Fruit fly (Drosophila melanogaster) whole organism, pupa: Measurements from ENCODE around the gene CG12592.

Experiments
- CG14655 ChIP-seq: fragments of 200-800 bp; sonication (Bioruptor generic); optimal IDR thresholded peaks from 3 replicates; lab custom pipeline; 2017; ENCODE audit warnings: mild to moderate bottlenecking, missing biosample characterization, missing genetic modification reagents, missing genetic modification characterization
- CG34367 ChIP-seq: fragments of 200-800 bp; sonication (Bioruptor generic); optimal IDR thresholded peaks from 2 replicates; lab custom pipeline; 2018; ENCODE audit warnings: missing biosample characterization, mild to moderate bottlenecking, missing genetic modification characterization
- D1 ChIP-seq: fragments of 200-800 bp; sonication (Bioruptor generic); optimal IDR thresholded peaks from 2 replicates; lab custom pipeline; 2018; ENCODE audit warnings: missing biosample characterization, mild to moderate bottlenecking, missing genetic modification characterization, moderate library complexity
- fd96Ca ChIP-seq: fragments of 200-800 bp; sonication (Bioruptor generic); IDR thresholded peaks from 3 replicates; pipeline ENCODE4 v1.3.6; 2022; ENCODE audit warnings: missing biosample characterization, missing genetic modification characterization

- TF ChIP-seq fd96Ca (no peak; the same call in 2 of the 3 replicates), D1 (no peak), CG34367 (no peak), CG14655 (GFP tag; lab: Kevin White, UChicago) (no peak)
Observed at dm6 chr3R:10311076-10311744, 26.9 kb upstream of the CG12592 start, which contains the start of gene CG6293.
